Worm (Caenorhabditis elegans) whole organism, L4/young adult: ENCODE results near the gene W02B12.1.

Experiments
- dao-5 ChIP-seq: sonication (generic microtip); optimal IDR thresholded peaks from 2 replicates; lab custom pipeline; 2016; ENCODE audit warnings: missing genotype, missing genetic modification characterization, moderate library complexity, missing compliant biosample characterization
- him-1 ChIP-seq: sonication (generic microtip); optimal IDR thresholded peaks from 2 replicates; lab custom pipeline; 2016; ENCODE audit warnings: missing genotype, missing genetic modification reagents, missing genetic modification characterization, missing compliant biosample characterization

DNA sequence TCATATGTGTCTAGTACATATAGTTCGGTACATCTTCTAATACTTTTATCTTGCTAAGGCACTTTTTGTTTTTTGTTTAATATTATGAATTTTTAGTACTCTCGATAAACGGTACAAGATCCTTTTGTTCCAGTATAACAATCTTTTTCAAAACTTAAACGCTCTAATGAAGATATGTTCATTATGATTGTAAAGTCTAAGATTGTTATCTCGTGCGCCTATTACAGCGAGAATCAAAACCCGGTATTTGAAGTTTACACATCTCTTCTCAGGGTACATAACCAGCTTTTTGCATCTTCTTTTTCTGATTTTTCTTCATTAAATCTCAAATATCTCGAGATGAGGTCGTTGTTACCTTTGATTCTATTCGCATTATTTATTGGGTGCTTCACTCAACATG, 39.2 kb downstream of the W02B12.1 start, which contains the start of gene B0334.13:
- TF ChIP-seq him-1 (tag; lab: Kevin White, UChicago) (no peak), dao-5 (tag; lab: Kevin White, UChicago) (no peak)
